Fruit fly (Drosophila melanogaster) whole organism, embryonic: ENCODE data around the gene Cow.

ENCODE experiments used
- B-H2 ChIP-seq: fragments of 200-800 bp; sonication (Bioruptor generic); optimal IDR thresholded peaks from 2 replicates; lab custom pipeline; 2018; ENCODE audit warnings: missing biosample characterization, mild to moderate bottlenecking, missing genetic modification characterization
- Bgb ChIP-seq: fragments of 200-800 bp; sonication (Bioruptor generic); IDR thresholded peaks from 2 replicates; pipeline ENCODE4 v1.3.6; 2022; ENCODE audit warnings: missing biosample characterization, missing genetic modification characterization; ENCODE audit not compliant: partially characterized antibody
- CG10565 ChIP-seq: fragments of 200-800 bp; sonication (Bioruptor generic); optimal IDR thresholded peaks from 3 replicates; lab custom pipeline; 2016; ENCODE audit warnings: missing biosample characterization, mild to moderate bottlenecking, missing genetic modification characterization
- CG12071 ChIP-seq: fragments of 200-800 bp; sonication (Bioruptor generic); optimal IDR thresholded peaks from 3 replicates; lab custom pipeline; 2018; ENCODE audit warnings: missing biosample characterization, mild to moderate bottlenecking, missing genetic modification characterization
- CG13296 ChIP-seq: fragments of 200-800 bp; sonication (Bioruptor generic); optimal IDR thresholded peaks from 3 replicates; lab custom pipeline; 2018; ENCODE audit warnings: missing biosample characterization, mild to moderate bottlenecking, missing genetic modification characterization
- CG14667 ChIP-seq: fragments of 200-800 bp; sonication (Bioruptor generic); IDR thresholded peaks from 2 replicates; pipeline ENCODE4 v1.3.6; 2022; ENCODE audit warnings: missing biosample characterization, missing genetic modification characterization
- CG15696 ChIP-seq: fragments of 200-800 bp; sonication (Bioruptor generic); optimal IDR thresholded peaks from 2 replicates; lab custom pipeline; 2019; ENCODE audit warnings: missing biosample characterization, mild to moderate bottlenecking, missing genetic modification characterization, moderate library complexity
- CG17186 ChIP-seq: fragments of 200-800 bp; sonication (Bioruptor generic); optimal IDR thresholded peaks from 3 replicates; lab custom pipeline; 2017; ENCODE audit warnings: missing biosample characterization, missing genetic modification reagents, missing genetic modification characterization
- CG17568 ChIP-seq: fragments of 200-800 bp; sonication (Bioruptor generic); optimal IDR thresholded peaks from 2 replicates; lab custom pipeline; 2018; ENCODE audit warnings: missing biosample characterization, mild to moderate bottlenecking, missing genetic modification characterization, moderate library complexity
- CG2120 ChIP-seq: fragments of 200-800 bp; sonication (Bioruptor generic); optimal IDR thresholded peaks from 3 replicates; lab custom pipeline; 2016; ENCODE audit warnings: missing biosample characterization, missing genetic modification characterization
- CG30020 ChIP-seq: fragments of 200-800 bp; optimal IDR thresholded peaks from 2 replicates; lab custom pipeline; 2019; ENCODE audit warnings: missing biosample characterization, mild to moderate bottlenecking, missing genetic modification characterization, moderate library complexity
- CG3407 ChIP-seq: fragments of 200-800 bp; sonication (Bioruptor generic); optimal IDR thresholded peaks from 2 replicates; lab custom pipeline; 2018; ENCODE audit warnings: missing biosample characterization, mild to moderate bottlenecking, missing genetic modification characterization
- CG5245 ChIP-seq: fragments of 200-800 bp; sonication (Bioruptor generic); optimal IDR thresholded peaks from 3 replicates; lab custom pipeline; 2016; ENCODE audit warnings: missing biosample characterization, missing genetic modification characterization
- CG6791 ChIP-seq: fragments of 200-800 bp; sonication (Bioruptor generic); IDR thresholded peaks from 3 replicates; pipeline ENCODE4 v1.3.6; 2022; ENCODE audit warnings: missing biosample characterization, missing genetic modification characterization; ENCODE audit not compliant: partially characterized antibody
- CG7745 ChIP-seq: fragments of 200-800 bp; sonication (Bioruptor generic); optimal IDR thresholded peaks from 2 replicates; lab custom pipeline; 2018; ENCODE audit warnings: missing biosample characterization, mild to moderate bottlenecking, missing genetic modification characterization, moderate library complexity
- CG7786 ChIP-seq: fragments of 200-800 bp; sonication (Bioruptor generic); optimal IDR thresholded peaks from 2 replicates; lab custom pipeline; 2016; ENCODE audit warnings: missing biosample characterization, missing genetic modification characterization
- CG7963 ChIP-seq: fragments of 200-800 bp; sonication (Bioruptor generic); IDR thresholded peaks from 3 replicates; pipeline ENCODE4 v1.3.6; 2022; ENCODE audit warnings: missing biosample characterization, missing genetic modification characterization; ENCODE audit not compliant: partially characterized antibody
- CG8359 ChIP-seq: fragments of 200-800 bp; sonication (Bioruptor generic); optimal IDR thresholded peaks from 2 replicates; lab custom pipeline; 2017; ENCODE audit warnings: missing biosample characterization, mild to moderate bottlenecking, missing genetic modification characterization, borderline replicate concordance
- CTCF ChIP-seq: fragments of 200-800 bp; sonication (Bioruptor generic); optimal IDR thresholded peaks from 2 replicates; lab custom pipeline; 2017; ENCODE audit warnings: missing biosample characterization, mild to moderate bottlenecking, missing genetic modification characterization, moderate library complexity
- Fer2 ChIP-seq: fragments of 200-800 bp; sonication (Bioruptor generic); optimal IDR thresholded peaks from 2 replicates; lab custom pipeline; 2018; ENCODE audit warnings: missing biosample characterization, mild to moderate bottlenecking, missing genetic modification characterization, moderate library complexity
- Gug ChIP-seq: fragments of 200-800 bp; sonication (Bioruptor generic); IDR thresholded peaks from 4 replicates; pipeline ENCODE4 v1.3.6; 2022; ENCODE audit warnings: missing biosample characterization, missing genetic modification characterization
- HHEX ChIP-seq: fragments of 200-800 bp; sonication (Bioruptor generic); optimal IDR thresholded peaks from 3 replicates; lab custom pipeline; 2017; ENCODE audit warnings: missing biosample characterization, mild to moderate bottlenecking, missing genetic modification characterization, missing genetic modification reagents
- HmgD ChIP-seq: fragments of 200-800 bp; sonication (Bioruptor generic); optimal IDR thresholded peaks from 3 replicates; lab custom pipeline; 2016; ENCODE audit warnings: missing biosample characterization, missing genetic modification characterization
- Mrtf ChIP-seq: fragments of 200-800 bp; sonication (Bioruptor generic); IDR thresholded peaks from 3 replicates; pipeline ENCODE4 v1.3.6; 2022; ENCODE audit warnings: missing biosample characterization, missing genetic modification characterization
- PHDP ChIP-seq: fragments of 200-800 bp; sonication (Bioruptor generic); optimal IDR thresholded peaks from 3 replicates; lab custom pipeline; 2018; ENCODE audit warnings: missing biosample characterization, mild to moderate bottlenecking, missing genetic modification characterization, moderate library complexity
- Pdp1 ChIP-seq, 2 experiments: fragments of 200-800 bp; sonication (Bioruptor generic); optimal IDR thresholded peaks; 3 replicates each; lab custom pipeline; 2016; ENCODE audit warnings: missing biosample characterization in 2 of 2, missing genetic modification characterization in 2 of 2, mild to moderate bottlenecking in 1 of 2, moderate library complexity in 1 of 2
- Side ChIP-seq: fragments of 200-800 bp; sonication (Bioruptor generic); optimal IDR thresholded peaks from 2 replicates; lab custom pipeline; 2016; ENCODE audit warnings: missing biosample characterization, missing genetic modification characterization
- Sin3A ChIP-seq: fragments of >200 bp; optimal IDR thresholded peaks from 2 replicates; lab custom pipeline; 2018
- Six4 ChIP-seq: fragments of 200-800 bp; sonication (Bioruptor generic); optimal IDR thresholded peaks from 2 replicates; lab custom pipeline; 2016; ENCODE audit warnings: missing biosample characterization, missing genetic modification characterization
- Vsx1 ChIP-seq: fragments of 200-800 bp; sonication (Bioruptor generic); optimal IDR thresholded peaks from 2 replicates; lab custom pipeline; 2017; ENCODE audit warnings: missing biosample characterization, mild to moderate bottlenecking, missing genetic modification characterization, missing genetic modification reagents
- aop ChIP-seq: fragments of 200-800 bp; sonication (Bioruptor generic); IDR thresholded peaks from 2 replicates; pipeline ENCODE4 v1.3.6; 2022; ENCODE audit warnings: missing biosample characterization, missing genetic modification characterization
- cato ChIP-seq: fragments of 200-800 bp; sonication (Bioruptor generic); optimal IDR thresholded peaks from 2 replicates; lab custom pipeline; 2016; ENCODE audit warnings: missing biosample characterization, missing genetic modification characterization, borderline replicate concordance
- chif ChIP-seq, 2 experiments: fragments of 200-800 bp; sonication (Bioruptor generic); optimal IDR thresholded peaks; 3 replicates each; lab custom pipeline; 2016; ENCODE audit warnings: missing biosample characterization in 2 of 2, missing genetic modification characterization in 2 of 2
- crc ChIP-seq: fragments of 200-800 bp; sonication (Bioruptor generic); optimal IDR thresholded peaks from 2 replicates; lab custom pipeline; 2016; ENCODE audit warnings: missing biosample characterization, missing genetic modification characterization
- croc ChIP-seq: fragments of 200-800 bp; sonication (Bioruptor generic); conservative IDR thresholded peaks from 3 replicates; pipeline ENCODE4 v1.3.6; 2022; ENCODE audit warnings: missing biosample characterization, missing genetic modification characterization
- disco-r ChIP-seq: fragments of 200-800 bp; sonication (Bioruptor generic); optimal IDR thresholded peaks from 2 replicates; lab custom pipeline; 2016; ENCODE audit warnings: missing biosample characterization, missing genetic modification characterization
- dpn ChIP-seq, 2 experiments: fragments of 200-800 bp; sonication (Bioruptor generic); optimal IDR thresholded peaks; 3 replicates each; lab custom pipeline; 2016; ENCODE audit warnings: missing biosample characterization in 2 of 2, missing genetic modification characterization in 2 of 2
- fd3F ChIP-seq: fragments of 200-800 bp; sonication (Bioruptor generic); optimal IDR thresholded peaks from 2 replicates; lab custom pipeline; 2018; ENCODE audit warnings: missing biosample characterization, mild to moderate bottlenecking, missing genetic modification characterization, moderate library complexity
- lbe ChIP-seq: fragments of 200-800 bp; sonication (Bioruptor generic); optimal IDR thresholded peaks from 2 replicates; lab custom pipeline; 2016; ENCODE audit warnings: missing biosample characterization, mild to moderate bottlenecking, missing genetic modification characterization
- lilli ChIP-seq: fragments of 200-800 bp; sonication (Bioruptor generic); optimal IDR thresholded peaks from 3 replicates; lab custom pipeline; 2016; ENCODE audit warnings: missing biosample characterization, missing genetic modification characterization
- mirr ChIP-seq: fragments of 200-800 bp; sonication (Bioruptor generic); optimal IDR thresholded peaks from 3 replicates; lab custom pipeline; 2018; ENCODE audit warnings: missing biosample characterization, mild to moderate bottlenecking, missing genetic modification characterization
- nerfin-1 ChIP-seq: fragments of 200-800 bp; sonication (Bioruptor generic); optimal IDR thresholded peaks from 3 replicates; lab custom pipeline; 2019; ENCODE audit warnings: missing biosample characterization, mild to moderate bottlenecking, missing genetic modification characterization, moderate library complexity
- oc ChIP-seq: fragments of 200-800 bp; sonication (Bioruptor generic); optimal IDR thresholded peaks from 2 replicates; lab custom pipeline; 2018; ENCODE audit warnings: missing biosample characterization, mild to moderate bottlenecking, missing genetic modification characterization, moderate library complexity
- otp ChIP-seq: fragments of 200-800 bp; sonication (Bioruptor generic); IDR thresholded peaks from 3 replicates; pipeline ENCODE4, ENCODE4 v1.3.6; 2022; ENCODE audit warnings: missing biosample characterization, missing genetic modification characterization
- pzg ChIP-seq: fragments of 200-800 bp; sonication (Bioruptor generic); optimal IDR thresholded peaks from 3 replicates; lab custom pipeline; 2018; ENCODE audit warnings: missing biosample characterization, mild to moderate bottlenecking, missing genetic modification characterization, moderate library complexity
- row ChIP-seq: fragments of 200-800 bp; sonication (Bioruptor generic); IDR thresholded peaks from 3 replicates; pipeline ENCODE4 v1.3.6; 2022; ENCODE audit warnings: missing biosample characterization, missing genetic modification characterization
- slou ChIP-seq: fragments of 200-800 bp; sonication (Bioruptor generic); optimal IDR thresholded peaks from 3 replicates; lab custom pipeline; 2016; ENCODE audit warnings: missing biosample characterization, missing genetic modification characterization
- ssp ChIP-seq: fragments of 200-800 bp; sonication (Bioruptor generic); IDR thresholded peaks from 2 replicates; pipeline ENCODE4 v1.3.6; 2022; ENCODE audit warnings: missing biosample characterization, missing genetic modification characterization
- sug ChIP-seq: fragments of 200-800 bp; optimal IDR thresholded peaks from 2 replicates; lab custom pipeline; 2019; ENCODE audit warnings: missing biosample characterization, mild to moderate bottlenecking, missing genetic modification characterization, moderate library complexity
- tin ChIP-seq: fragments of 200-800 bp; sonication (Bioruptor generic); optimal IDR thresholded peaks from 3 replicates; lab custom pipeline; 2016; ENCODE audit warnings: missing biosample characterization, missing genetic modification characterization
- trem ChIP-seq: fragments of 200-800 bp; optimal IDR thresholded peaks from 3 replicates; lab custom pipeline; 2019; ENCODE audit warnings: missing biosample characterization, mild to moderate bottlenecking, missing genetic modification characterization, moderate library complexity
- trh ChIP-seq: fragments of 200-800 bp; sonication (Bioruptor generic); optimal IDR thresholded peaks from 2 replicates; lab custom pipeline; 2016; ENCODE audit warnings: missing biosample characterization, missing genetic modification characterization

Cow gene

DNA sequence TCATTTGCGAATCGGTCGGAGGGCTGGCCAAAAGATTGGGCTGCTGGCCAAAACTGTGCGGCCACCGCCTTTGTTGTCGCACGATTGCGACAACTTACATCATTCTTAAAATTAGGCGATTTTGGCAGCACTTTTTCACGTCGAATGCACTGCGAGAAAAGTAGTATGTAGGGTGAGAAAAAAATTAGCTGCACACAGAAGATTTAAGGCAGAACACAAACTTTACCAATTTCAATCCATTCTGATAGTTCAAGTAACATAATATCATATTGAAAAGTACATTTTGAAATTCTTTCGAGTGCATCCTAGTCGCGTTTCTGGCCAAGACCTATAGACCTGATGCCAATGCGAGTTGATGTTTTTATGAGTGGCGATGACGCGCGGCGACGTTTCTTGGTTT is 84.0 kb downstream of the Cow start (continued):
- TF ChIP-seq fd3F, result peak; percentile 60
- peak; percentile 28 for TF ChIP-seq crc
- peak; percentile 66; the same call in 1 of the 4 replicates for TF ChIP-seq Gug (GFP tag; lab: Robert Waterston, UW)
- TF ChIP-seq slou (GFP tag; lab: Kevin White, UChicago), result no peak
- no peak for TF ChIP-seq oc (tag; lab: Kevin White, UChicago)
- TF ChIP-seq CG7963 (GFP tag; lab: Robert Waterston, UW), result no peak
- TF ChIP-seq CG3407 (GFP tag; lab: Kevin White, UChicago), result no peak
- no peak for TF ChIP-seq cato
- TF ChIP-seq CG30020 (tag; lab: Kevin White, UChicago), result no peak
- TF ChIP-seq CTCF (GFP tag; lab: Kevin White, UChicago), result no peak
- peak; percentile 46 for TF ChIP-seq CG12071
- peak; percentile 11 to 24 for TF ChIP-seq chif (GFP tag; optimal IDR thresholded peaks at IDR 0.05; lab: Kevin White, UChicago)
- TF ChIP-seq trem (tag; lab: Kevin White, UChicago), result no peak
- TF ChIP-seq otp (GFP tag; lab: Robert Waterston, UW), result no peak
- peak; percentile 14 for TF ChIP-seq Side (GFP tag; lab: Kevin White, UChicago)
- peak; percentile 53 for TF ChIP-seq CG7786 (GFP tag; lab: Kevin White, UChicago)
- peak; percentile 40 to 71 for TF ChIP-seq dpn (GFP tag; optimal IDR thresholded peaks at IDR 0.05; lab: Kevin White, UChicago)
- no peak for TF ChIP-seq lbe (GFP tag; lab: Kevin White, UChicago)
- TF ChIP-seq HHEX (GFP tag; lab: Kevin White, UChicago), result peak; percentile 26
- peak; percentile 40 for TF ChIP-seq PHDP (tag; lab: Kevin White, UChicago)
- TF ChIP-seq CG8359, result no peak
- no peak for TF ChIP-seq CG14667
- TF ChIP-seq Fer2, result no peak
- no peak for TF ChIP-seq HmgD (GFP tag; lab: Kevin White, UChicago)
- TF ChIP-seq trh (GFP tag; lab: Kevin White, UChicago), result no peak
- no peak for TF ChIP-seq sug (tag; lab: Kevin White, UChicago)
- TF ChIP-seq nerfin-1, result no peak
- TF ChIP-seq CG10565 (GFP tag; lab: Kevin White, UChicago), result no peak
- no peak for TF ChIP-seq Sin3A (lab: Kevin White, UChicago)
- TF ChIP-seq CG15696, result no peak
- no peak for TF ChIP-seq CG17186
- peak; percentile 13 for TF ChIP-seq CG5245 (GFP tag; lab: Kevin White, UChicago)
- no peak for TF ChIP-seq Bgb (GFP tag; lab: Robert Waterston, UW)
- no peak for TF ChIP-seq CG17568 (GFP tag; lab: Kevin White, UChicago)
- TF ChIP-seq Vsx1 (GFP tag; lab: Kevin White, UChicago), result no peak
- TF ChIP-seq CG7745, result no peak
- peak; percentile 67 for TF ChIP-seq Mrtf (GFP tag; lab: Robert Waterston, UW)
- peak; percentile 71 for TF ChIP-seq row (GFP tag; lab: Robert Waterston, UW)
- TF ChIP-seq ssp (GFP tag; lab: Robert Waterston, UW), result peak; percentile 24; the same call in 1 of the 2 replicates
- peak; percentile 79 for TF ChIP-seq CG2120
- peak; percentile 42 for TF ChIP-seq tin (GFP tag; lab: Kevin White, UChicago)
- no peak for TF ChIP-seq pzg (GFP tag; lab: Kevin White, UChicago)
- no peak for TF ChIP-seq CG13296
- no peak for TF ChIP-seq disco-r (GFP tag; lab: Kevin White, UChicago)
- TF ChIP-seq aop (GFP tag; lab: Robert Waterston, UW), result no peak
- TF ChIP-seq Six4 (GFP tag; lab: Kevin White, UChicago), result peak; percentile 29
- TF ChIP-seq CG6791 (GFP tag; lab: Robert Waterston, UW), result no peak
- peak; percentile 75 for TF ChIP-seq lilli (GFP tag; lab: Kevin White, UChicago)
- TF ChIP-seq croc, result no peak
- TF ChIP-seq mirr (GFP tag; lab: Kevin White, UChicago), result peak; percentile 35
- TF ChIP-seq B-H2 (GFP tag; lab: Kevin White, UChicago), result no peak
- peak; percentile 58 to 64 for TF ChIP-seq Pdp1 (GFP tag; optimal IDR thresholded peaks at IDR 0.05; lab: Kevin White, UChicago)
